Fruit fly (Drosophila melanogaster): ENCODE data around the gene CG9377.

dm6 chr2L:13332736-13333135 is 28.6 kb downstream of the CG9377 start:
- TF ChIP-seq psq (optimal IDR thresholded peaks at IDR 0.05) = no peak
- no peak for TF ChIP-seq pan (optimal IDR thresholded peaks at IDR 0.05)
- no peak for TF ChIP-seq usp (GFP tag; optimal IDR thresholded peaks at IDR 0.05)
- TF ChIP-seq CG8478 (optimal IDR thresholded peaks at IDR 0.05) = no peak
- TF ChIP-seq EcR (GFP tag; optimal IDR thresholded peaks at IDR 0.05) = no peak
